Fruit fly (Drosophila melanogaster): ENCODE data around the gene CG13362.

The CG13362 gene

dm6 chrX:755642-756332, 4.7 kb upstream of the CG13362 start (continued):
- peak; percentile 89 for TF ChIP-seq BtbVII (GFP tag; optimal IDR thresholded peaks at IDR 0.05)
- TF ChIP-seq org-1 (GFP tag; optimal IDR thresholded peaks at IDR 0.05): peak; percentile 74
- peak; percentile 71; the same call in 1 of the 2 replicates for TF ChIP-seq CG1024 (GFP tag; IDR thresholded peaks at IDR 0.05)
- no peak for TF ChIP-seq BEAF-32 (GFP tag; optimal IDR thresholded peaks at IDR 0.05)
- TF ChIP-seq Aef1 (GFP tag; IDR thresholded peaks at IDR 0.05): peak; percentile 78
- peak; percentile 49 for TF ChIP-seq gcm (GFP tag; optimal IDR thresholded peaks at IDR 0.05)
- no peak for TF ChIP-seq tll (GFP tag; optimal IDR thresholded peaks at IDR 0.05)
- TF ChIP-seq Max (GFP tag; optimal IDR thresholded peaks at IDR 0.05): peak; percentile 70
- TF ChIP-seq CG17361 (GFP tag; IDR thresholded peaks at IDR 0.05): peak; percentile 73
- TF ChIP-seq CG9817 (tag; optimal IDR thresholded peaks at IDR 0.05): peak; percentile 81
- peak; percentile 48 for TF ChIP-seq CG6272 (GFP tag; IDR thresholded peaks at IDR 0.05)
- TF ChIP-seq sqz (GFP tag; optimal IDR thresholded peaks at IDR 0.05): no peak
- peak; percentile 43 for TF ChIP-seq CG15601 (tag; optimal IDR thresholded peaks at IDR 0.05)
- TF ChIP-seq CG11504 (tag; optimal IDR thresholded peaks at IDR 0.05): peak; percentile 78
- peak; percentile 54 for TF ChIP-seq CG7987 (GFP tag; optimal IDR thresholded peaks at IDR 0.05)
- TF ChIP-seq Mad (GFP tag; optimal IDR thresholded peaks at IDR 0.05): peak; percentile 81
- TF ChIP-seq chm (GFP tag; IDR thresholded peaks at IDR 0.05): peak; percentile 82
- TF ChIP-seq CG12299 (tag; optimal IDR thresholded peaks at IDR 0.05): peak; percentile 70
- peak; percentile 69 for TF ChIP-seq pum (GFP tag; optimal IDR thresholded peaks at IDR 0.05)
- TF ChIP-seq dati (GFP tag; IDR thresholded peaks at IDR 0.05): peak; percentile 52; the same call in 1 of the 2 replicates
- TF ChIP-seq CG31441 (GFP tag; IDR thresholded peaks at IDR 0.05): peak; percentile 67
- peak; percentile 30 for TF ChIP-seq CG4617 (GFP tag; optimal IDR thresholded peaks at IDR 0.05; ENCODE audit: borderline replicate concordance)
- TF ChIP-seq ato (GFP tag; IDR thresholded peaks at IDR 0.05; ENCODE audit: partially characterized antibody): no peak
- peak; percentile 73 for TF ChIP-seq repo (GFP tag; optimal IDR thresholded peaks at IDR 0.05)
- TF ChIP-seq crp (GFP tag; optimal IDR thresholded peaks at IDR 0.05): peak in 1 of 2 experiments; percentile 7
- TF ChIP-seq Bgb (GFP tag; IDR thresholded peaks at IDR 0.05; ENCODE audit: partially characterized antibody): no peak
- peak; percentile 92 for TF ChIP-seq caup (GFP tag; optimal IDR thresholded peaks at IDR 0.05; ENCODE audit: severe bottlenecking)
- peak; percentile 87 for TF ChIP-seq Poxn (GFP tag; IDR thresholded peaks at IDR 0.05)
- peak; percentile 71 for TF ChIP-seq ab (GFP tag; optimal IDR thresholded peaks at IDR 0.05)
- no peak for TF ChIP-seq CG15479 (GFP tag; optimal IDR thresholded peaks at IDR 0.05)
- TF ChIP-seq CG14860 (GFP tag; IDR thresholded peaks at IDR 0.05; ENCODE audit: partially characterized antibody): no peak
- TF ChIP-seq CG30431 (GFP tag; optimal IDR thresholded peaks at IDR 0.05): peak; percentile 45
- peak; percentile 86 for TF ChIP-seq otp (GFP tag; IDR thresholded peaks at IDR 0.05)
- peak; percentile 89 for TF ChIP-seq Dek (tag; optimal IDR thresholded peaks at IDR 0.05)
- peak; percentile 79 for TF ChIP-seq Rx (GFP tag; IDR thresholded peaks at IDR 0.05)
- peak; percentile 54 for TF ChIP-seq odd (GFP tag; optimal IDR thresholded peaks at IDR 0.05)
- peak; percentile 8 for TF ChIP-seq run (tag; optimal IDR thresholded peaks at IDR 0.05)
- peak; percentile 99 for TF ChIP-seq Med (GFP tag)
- TF ChIP-seq insv (GFP tag; optimal IDR thresholded peaks at IDR 0.05): no peak
- TF ChIP-seq kah (GFP tag; optimal IDR thresholded peaks at IDR 0.05): peak; percentile 28
- TF ChIP-seq prd (optimal IDR thresholded peaks at IDR 0.05): no peak
- TF ChIP-seq prd (GFP tag; IDR thresholded peaks at IDR 0.05): peak; percentile 85
- TF ChIP-seq CG7745 (tag; optimal IDR thresholded peaks at IDR 0.05): no peak
- TF ChIP-seq CG10654 (GFP tag; optimal IDR thresholded peaks at IDR 0.05): peak; percentile 68
- peak; percentile 52 for TF ChIP-seq Sox100B (GFP tag; optimal IDR thresholded peaks at IDR 0.05)
- TF ChIP-seq ro (GFP tag; IDR thresholded peaks at IDR 0.05): no peak
- TF ChIP-seq CG10431 (GFP tag; optimal IDR thresholded peaks at IDR 0.05): no peak
- peak; percentile 41 for TF ChIP-seq Abd-B (GFP tag; optimal IDR thresholded peaks at IDR 0.05)
- no peak for TF ChIP-seq sim (GFP tag; IDR thresholded peaks at IDR 0.05)
